Worm (Caenorhabditis elegans) whole organism, mixed stage, embryonic: ENCODE results near the gene gcy-13.
"Not testable (repeated sequence)": the region's sequence is repeated elsewhere in the genome, so short reads cannot be mapped to it uniquely, and the experiment has no call there.

ENCODE experiments used
- M03D4.4 ChIP-seq: sonication (generic microtip); optimal IDR thresholded peaks from 2 replicates; lab custom pipeline; 2017; ENCODE audit warnings: mild to moderate bottlenecking, missing genetic modification characterization, missing compliant biosample characterization
- blmp-1 ChIP-seq: fragments of 150-350 bp; optimal IDR thresholded peaks from 2 replicates; lab custom pipeline; 2014; ENCODE audit warnings: missing biosample characterization, missing genetic modification characterization
- ceh-39 ChIP-seq: fragments of 150-350 bp; optimal IDR thresholded peaks from 2 replicates; lab custom pipeline; 2014; ENCODE audit warnings: missing biosample characterization, missing genetic modification characterization
- ceh-43 ChIP-seq: fragments of 200-800 bp; sonication (Bioruptor generic); optimal IDR thresholded peaks from 2 replicates; lab custom pipeline; 2018; ENCODE audit warnings: mild to moderate bottlenecking, missing genetic modification characterization, moderate library complexity, missing compliant biosample characterization
- ceh-83 ChIP-seq: fragments of 200-800 bp; sonication (Bioruptor generic); optimal IDR thresholded peaks from 2 replicates; lab custom pipeline; 2018; ENCODE audit warnings: mild to moderate bottlenecking, missing genetic modification characterization, missing compliant biosample characterization
- ces-1 ChIP-seq: fragments of 150-350 bp; optimal IDR thresholded peaks from 2 replicates; lab custom pipeline; 2014; ENCODE audit warnings: missing biosample characterization, missing genetic modification reagents, missing genetic modification characterization
- cnd-1 ChIP-seq: fragments of 200-800 bp; sonication (Bioruptor generic); optimal IDR thresholded peaks from 2 replicates; lab custom pipeline; 2018; ENCODE audit warnings: mild to moderate bottlenecking, missing genetic modification characterization, missing compliant biosample characterization
- drap-1 ChIP-seq: fragments of 200-800 bp; sonication (Bioruptor generic); optimal IDR thresholded peaks from 3 replicates; lab custom pipeline; 2018; ENCODE audit warnings: mild to moderate bottlenecking, missing genetic modification characterization, missing compliant biosample characterization
- elt-3 ChIP-seq: fragments of 150-350 bp; optimal IDR thresholded peaks from 2 replicates; lab custom pipeline; 2014; ENCODE audit warnings: missing biosample characterization, missing genetic modification characterization
- flh-1 ChIP-seq: fragments of 200-800 bp; sonication (Bioruptor generic); optimal IDR thresholded peaks from 2 replicates; lab custom pipeline; 2018; ENCODE audit warnings: mild to moderate bottlenecking, missing genetic modification characterization, moderate library complexity, missing compliant biosample characterization
- ham-2 ChIP-seq: fragments of 200-800 bp; sonication (Bioruptor generic); optimal IDR thresholded peaks from 2 replicates; lab custom pipeline; 2018; ENCODE audit warnings: mild to moderate bottlenecking, missing genetic modification characterization, missing compliant biosample characterization
- hlh-1 ChIP-seq: fragments of 150-350 bp; optimal IDR thresholded peaks from 2 replicates; lab custom pipeline; 2014; ENCODE audit warnings: missing biosample characterization, missing genetic modification reagents, missing genetic modification characterization
- lin-13 ChIP-seq: fragments of 150-350 bp; optimal IDR thresholded peaks from 2 replicates; lab custom pipeline; 2014; ENCODE audit warnings: missing biosample characterization, missing genetic modification characterization
- lin-32 ChIP-seq: fragments of 200-800 bp; sonication (Bioruptor generic); optimal IDR thresholded peaks from 2 replicates; lab custom pipeline; 2018; ENCODE audit warnings: mild to moderate bottlenecking, missing genetic modification characterization, missing compliant biosample characterization
- lsy-2 ChIP-seq: fragments of 150-350 bp; optimal IDR thresholded peaks from 2 replicates; lab custom pipeline; 2014; ENCODE audit warnings: missing biosample characterization, missing genetic modification characterization
- mab-5 ChIP-seq: fragments of 150-350 bp; optimal IDR thresholded peaks from 2 replicates; lab custom pipeline; 2014; ENCODE audit warnings: missing biosample characterization, missing genetic modification characterization
- mep-1 ChIP-seq: fragments of 150-350 bp; optimal IDR thresholded peaks from 2 replicates; lab custom pipeline; 2017; ENCODE audit warnings: missing biosample characterization, missing genetic modification reagents, missing genetic modification characterization, inconsistent platforms
- mls-2 ChIP-seq: sonication (generic microtip); optimal IDR thresholded peaks from 2 replicates; lab custom pipeline; 2016; ENCODE audit warnings: mild to moderate bottlenecking, missing genetic modification characterization, moderate library complexity, missing compliant biosample characterization
- nhr-12 ChIP-seq: fragments of 150-350 bp; optimal IDR thresholded peaks from 2 replicates; lab custom pipeline; 2014; ENCODE audit warnings: missing biosample characterization, missing genetic modification characterization
- nhr-2 ChIP-seq: fragments of 150-350 bp; optimal IDR thresholded peaks from 2 replicates; lab custom pipeline; 2014; ENCODE audit warnings: missing biosample characterization, missing genetic modification characterization
- nhr-28 ChIP-seq: fragments of 150-350 bp; optimal IDR thresholded peaks from 2 replicates; lab custom pipeline; 2014; ENCODE audit warnings: missing biosample characterization, missing genetic modification characterization
- nhr-76 ChIP-seq: sonication (generic microtip); optimal IDR thresholded peaks from 2 replicates; lab custom pipeline; 2017; ENCODE audit warnings: missing biosample characterization, missing genetic modification characterization
- pha-4 ChIP-seq: fragments of 150-350 bp; optimal IDR thresholded peaks from 2 replicates; lab custom pipeline; 2018; ENCODE audit warnings: missing biosample characterization, missing genetic modification reagents, missing genetic modification characterization
- sem-2 ChIP-seq: fragments of 200-800 bp; sonication (Bioruptor generic); optimal IDR thresholded peaks from 2 replicates; lab custom pipeline; 2018; ENCODE audit warnings: mild to moderate bottlenecking, missing genetic modification characterization, missing compliant biosample characterization
- snpc-4 ChIP-seq: fragments of 150-350 bp; optimal IDR thresholded peaks from 2 replicates; lab custom pipeline; 2014; ENCODE audit warnings: missing biosample characterization, missing genetic modification characterization
- sptf-1 ChIP-seq: sonication (generic microtip); optimal IDR thresholded peaks from 2 replicates; lab custom pipeline; 2017; ENCODE audit warnings: mild to moderate bottlenecking, missing genetic modification characterization, moderate library complexity, missing compliant biosample characterization
- tbx-8 ChIP-seq: fragments of 200-800 bp; sonication (Bioruptor generic); optimal IDR thresholded peaks from 2 replicates; lab custom pipeline; 2018; ENCODE audit warnings: mild to moderate bottlenecking, missing genetic modification characterization, moderate library complexity, missing compliant biosample characterization
- unc-120 ChIP-seq: sonication (generic microtip); optimal IDR thresholded peaks from 2 replicates; lab custom pipeline; 2017; ENCODE audit warnings: missing genetic modification characterization, missing compliant biosample characterization; ENCODE audit not compliant: poor library complexity, severe bottlenecking
- zip-8 ChIP-seq: fragments of 150-350 bp; optimal IDR thresholded peaks from 2 replicates; lab custom pipeline; 2014; ENCODE audit warnings: missing biosample characterization, missing genetic modification characterization
- ztf-11 ChIP-seq: fragments of 150-350 bp; optimal IDR thresholded peaks from 2 replicates; lab custom pipeline; 2014; ENCODE audit warnings: missing biosample characterization, missing genetic modification characterization

Gene gcy-13

ce11 chrV:12386154-12386553, 16.8 kb upstream of the gcy-13 start, which contains the start of gene K01D12.15:
Gene K01D12.15 (plus strand): TSS chrV:12386454.
- TF ChIP-seq M03D4.4 (tag; lab: Kevin White, UChicago) (no peak), zip-8 (tag; lab: Kevin White, UChicago) (no peak), nhr-28 (no peak), mep-1 (tag; lab: Kevin White, UChicago) (no peak), mab-5 (tag; lab: Kevin White, UChicago) (no peak), sptf-1 (no peak), pha-4 (tag; lab: Kevin White, UChicago) (no peak), ham-2 (GFP tag; lab: Kevin White, UChicago) (no peak), mls-2 (tag; lab: Kevin White, UChicago) (no peak), ztf-11 (no peak), nhr-2 (tag; lab: Kevin White, UChicago) (no peak), elt-3 (tag; lab: Kevin White, UChicago) (no peak), lin-32 (no peak), lsy-2 (tag; lab: Kevin White, UChicago) (no peak), nhr-76 (no peak), ces-1 (GFP tag; lab: Kevin White, UChicago) (no peak), sem-2 (GFP tag; lab: Kevin White, UChicago) (no peak)
- TF ChIP-seq, all 35 proteins: peak for 0

ce11 chrV:12377256-12377655, 7.9 kb upstream of the gcy-13 start, which contains the start of gene K01D12.1:
Gene K01D12.1 (plus strand): TSS chrV:12377556.
- no peak for TF ChIP-seq lsy-2 (tag; lab: Kevin White, UChicago)
- no peak for TF ChIP-seq drap-1 (GFP tag; lab: Kevin White, UChicago)
- TF ChIP-seq mep-1 (tag; lab: Kevin White, UChicago): no peak
- no peak for TF ChIP-seq nhr-76
- no peak for TF ChIP-seq blmp-1 (tag; lab: Kevin White, UChicago)
- no peak for TF ChIP-seq tbx-8 (GFP tag; lab: Kevin White, UChicago)
- no peak for TF ChIP-seq ceh-43 (GFP tag; lab: Kevin White, UChicago)
- no peak for TF ChIP-seq zip-8 (tag; lab: Kevin White, UChicago)
- TF ChIP-seq mls-2 (tag; lab: Kevin White, UChicago): no peak
- TF ChIP-seq mab-5 (tag; lab: Kevin White, UChicago): no peak
- TF ChIP-seq lin-32: no peak
- no peak for TF ChIP-seq ztf-11
- no peak for TF ChIP-seq ham-2 (GFP tag; lab: Kevin White, UChicago)
- no peak for TF ChIP-seq nhr-28
- TF ChIP-seq pha-4 (tag; lab: Kevin White, UChicago): no peak
- TF ChIP-seq flh-1 (GFP tag; lab: Kevin White, UChicago): no peak
- TF ChIP-seq nhr-2 (tag; lab: Kevin White, UChicago): no peak
- TF ChIP-seq sptf-1: no peak

- TF ChIP-seq M03D4.4 (tag; lab: Kevin White, UChicago); blmp-1 (tag; lab: Kevin White, UChicago); sptf-1: not testable (repeated sequence)
Observed at ce11 chrV:12374252-12374651, 4.9 kb upstream of the gcy-13 start, which contains the start of gene F23H12.10. Gene F23H12.10 (minus strand): TSS chrV:12374263.

ce11 chrV:12371386-12371785, 2.0 kb upstream of the gcy-13 start, which contains the start of gene F23H12.7:
Gene F23H12.7 (plus strand): TSS chrV:12371686.
- no peak for TF ChIP-seq mep-1 (tag; lab: Kevin White, UChicago)
- TF ChIP-seq flh-1 (GFP tag; lab: Kevin White, UChicago): no peak
- TF ChIP-seq lsy-2 (tag; lab: Kevin White, UChicago): no peak
- TF ChIP-seq ham-2 (GFP tag; lab: Kevin White, UChicago): no peak
- TF ChIP-seq nhr-12 (tag; lab: Kevin White, UChicago): no peak
- no peak for TF ChIP-seq ceh-83 (GFP tag; lab: Kevin White, UChicago)

DNA sequence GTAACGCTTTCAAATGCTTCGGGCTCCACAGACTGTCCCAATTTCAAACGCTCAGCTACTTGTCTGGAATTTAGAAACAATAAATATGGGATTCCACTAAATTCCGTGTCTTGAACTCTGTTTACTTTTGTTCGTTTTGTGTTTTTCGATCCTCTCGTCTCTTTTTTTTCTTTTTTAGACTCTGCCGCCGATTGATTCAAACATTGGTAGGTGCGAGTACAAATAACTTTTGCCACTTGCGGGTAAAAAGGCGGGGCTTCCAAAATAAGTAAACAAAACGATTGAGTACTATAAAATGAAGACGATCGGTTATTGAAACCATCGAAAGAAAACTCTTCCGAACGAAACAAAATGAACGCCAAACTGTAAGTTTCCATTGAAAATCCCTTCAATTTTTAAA, 4.2 kb downstream of the gcy-13 start, which contains the start of gene fipr-2:
fipr-2 (plus strand) TSS at position 245 of the 400 bp plus-strand sequence.
- TF ChIP-seq blmp-1 (tag; lab: Kevin White, UChicago): no peak
- TF ChIP-seq hlh-1 (tag; lab: Kevin White, UChicago): no peak
- no peak for TF ChIP-seq drap-1 (GFP tag; lab: Kevin White, UChicago)
- TF ChIP-seq pha-4 (tag; lab: Kevin White, UChicago): no peak
- no peak for TF ChIP-seq mep-1 (tag; lab: Kevin White, UChicago)
- no peak for TF ChIP-seq sem-2 (GFP tag; lab: Kevin White, UChicago)
- TF ChIP-seq ceh-83 (GFP tag; lab: Kevin White, UChicago): no peak
- TF ChIP-seq nhr-12 (tag; lab: Kevin White, UChicago): no peak
- TF ChIP-seq, all 35 proteins: peak for 0

ce11 chrV:12361644-12362043, 7.7 kb downstream of the gcy-13 start, which contains the start of gene fipr-1:
Gene fipr-1 (minus strand): TSS chrV:12361744.
- TF ChIP-seq hlh-1 (tag; lab: Kevin White, UChicago): no peak
- no peak for TF ChIP-seq nhr-2 (tag; lab: Kevin White, UChicago)
- no peak for TF ChIP-seq elt-3 (tag; lab: Kevin White, UChicago)
- TF ChIP-seq nhr-28: no peak
- TF ChIP-seq unc-120 (tag; lab: Kevin White, UChicago): no peak
- no peak for TF ChIP-seq ceh-43 (GFP tag; lab: Kevin White, UChicago)
- no peak for TF ChIP-seq ham-2 (GFP tag; lab: Kevin White, UChicago)
- TF ChIP-seq ceh-83 (GFP tag; lab: Kevin White, UChicago): no peak
- no peak for TF ChIP-seq cnd-1 (tag; lab: Kevin White, UChicago)
- no peak for TF ChIP-seq blmp-1 (tag; lab: Kevin White, UChicago)
- TF ChIP-seq ceh-39 (tag; lab: Kevin White, UChicago): no peak
- no peak for TF ChIP-seq sptf-1
- no peak for TF ChIP-seq lin-13 (tag; lab: Kevin White, UChicago)
- no peak for TF ChIP-seq ces-1 (GFP tag; lab: Kevin White, UChicago)
- TF ChIP-seq drap-1 (GFP tag; lab: Kevin White, UChicago): no peak
- TF ChIP-seq snpc-4 (tag; lab: Kevin White, UChicago): no peak
- TF ChIP-seq, all 35 proteins: peak for 0
